Fruit fly (Drosophila melanogaster) whole organism, wandering third instar larva: ENCODE measurements around the gene ClpP.

ENCODE experiments used
- Abd-B ChIP-seq: fragments of >200 bp; optimal IDR thresholded peaks from 2 replicates; lab custom pipeline; 2017; ENCODE audit warnings: missing biosample characterization, missing genetic modification characterization
- Hr83 ChIP-seq: fragments of 200-300 bp; sonication (Bioruptor generic); optimal IDR thresholded peaks from 2 replicates; lab custom pipeline; 2016; ENCODE audit warnings: missing biosample characterization, mild to moderate bottlenecking, missing genetic modification characterization, moderate library complexity; ENCODE audit not compliant: poor library complexity, severe bottlenecking
- N ChIP-seq: fragments of >200 bp; optimal IDR thresholded peaks from 2 replicates; lab custom pipeline; 2018; ENCODE audit warnings: missing biosample characterization, missing external identifiers, missing genetic modification characterization
- OdsH ChIP-seq: fragments of 200-800 bp; sonication (Bioruptor generic); optimal IDR thresholded peaks from 2 replicates; lab custom pipeline; 2016; ENCODE audit warnings: missing biosample characterization, mild to moderate bottlenecking, missing genetic modification characterization
- Vsx2 ChIP-seq: fragments of 200-300, 225-300 bp; sonication (Bioruptor generic); optimal IDR thresholded peaks from 2 replicates; lab custom pipeline; 2018; ENCODE audit warnings: missing biosample characterization, missing genetic modification characterization; ENCODE audit not compliant: partially characterized antibody
- foxo ChIP-seq, 2 experiments: fragments of 200-800 bp; sonication (Bioruptor generic); optimal IDR thresholded peaks; 2 replicates in 1 of 2; 3 replicates in 1 of 2; lab custom pipeline; 2016 to 2017; ENCODE audit warnings: missing biosample characterization in 2 of 2, missing genetic modification characterization in 2 of 2
- fru ChIP-seq: fragments of 200-800 bp; sonication (Bioruptor generic); optimal IDR thresholded peaks from 3 replicates; lab custom pipeline; 2016; ENCODE audit warnings: missing biosample characterization, mild to moderate bottlenecking, missing genetic modification characterization
- pan ChIP-seq: fragments of >200 bp; optimal IDR thresholded peaks from 2 replicates; lab custom pipeline; 2017
- usp ChIP-seq: fragments of >200 bp; optimal IDR thresholded peaks from 2 replicates; lab custom pipeline; 2017; ENCODE audit warnings: missing biosample characterization, missing genetic modification characterization

DNA sequence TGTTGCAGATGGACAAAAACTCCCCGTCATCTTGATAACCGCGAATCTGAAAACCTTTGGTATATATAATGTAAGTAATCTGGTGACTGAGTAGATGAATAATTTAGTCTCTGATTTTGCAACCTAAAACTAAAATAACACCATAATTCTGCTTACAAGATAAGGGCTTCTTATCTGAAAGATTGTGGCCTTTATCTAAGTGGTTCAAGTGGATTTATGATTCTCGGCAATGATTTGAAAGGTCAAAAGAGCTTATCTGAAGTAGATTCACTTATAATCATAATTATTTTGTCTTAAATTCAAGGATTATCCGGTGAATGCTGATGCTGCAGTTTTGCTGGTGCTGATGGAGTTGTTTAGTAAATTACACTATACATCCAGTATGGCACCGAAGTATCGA lies 40.7 kb upstream of the ClpP start:
- TF ChIP-seq fru (GFP tag; lab: Kevin White, UChicago) (no peak), Vsx2 (GFP tag; lab: Kevin White, UChicago) (no peak), N (GFP tag; lab: Kevin White, UChicago) (no peak), OdsH (no peak), usp (GFP tag; lab: Kevin White, UChicago) (no peak), pan (lab: Kevin White, UChicago) (no peak), Hr83 (GFP tag; lab: Kevin White, UChicago) (no peak), foxo (GFP tag; optimal IDR thresholded peaks at IDR 0.05; lab: Kevin White, UChicago) (no peak), Abd-B (no peak)
